Fruit fly (Drosophila melanogaster): ENCODE measurements around the gene CG2201.

Gene CG2201

DNA sequence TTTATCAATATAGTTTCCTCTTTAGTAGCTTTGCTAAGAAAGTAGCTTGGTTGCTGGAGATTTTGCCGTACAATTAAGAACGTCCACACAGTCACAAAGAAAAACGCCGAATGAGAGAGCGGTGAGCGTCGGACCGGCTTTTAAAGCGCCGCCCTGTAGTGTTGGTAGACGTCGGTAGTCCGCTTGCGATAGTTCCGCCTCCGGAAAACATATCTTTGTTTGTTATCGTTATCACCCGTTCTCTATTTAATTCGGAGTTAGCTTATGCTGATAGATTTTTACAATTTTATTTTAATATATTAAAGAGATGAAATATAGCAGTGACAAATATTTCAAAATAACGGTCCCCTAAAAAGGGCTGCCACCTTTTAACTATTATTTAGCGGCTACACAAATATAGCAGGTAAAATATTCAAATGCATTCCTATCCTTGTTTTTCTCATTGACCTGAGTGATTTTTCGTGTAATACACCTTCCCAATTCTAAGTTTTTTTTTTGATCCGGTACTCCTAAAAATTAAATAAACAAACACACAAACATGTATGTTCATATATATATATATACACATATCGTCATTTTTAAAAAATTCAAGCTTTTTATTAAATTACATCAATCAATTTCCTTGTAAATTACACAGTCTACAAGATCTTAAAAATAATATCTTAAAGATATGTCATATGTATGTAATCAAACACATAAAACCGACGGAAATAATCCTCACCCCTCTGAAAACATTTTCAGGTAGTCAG, 6.1 kb upstream of the CG2201 start, which contains the start of gene Df31 (continued):
- peak; percentile 62 for TF ChIP-seq Chrac-16 (GFP tag; optimal IDR thresholded peaks at IDR 0.05)
- no peak for TF ChIP-seq CG31365 (tag; optimal IDR thresholded peaks at IDR 0.05)
- TF ChIP-seq danr (GFP tag; IDR thresholded peaks at IDR 0.05) = no peak
- no peak for TF ChIP-seq CG11695 (GFP tag; IDR thresholded peaks at IDR 0.05)
- TF ChIP-seq CG17361 (GFP tag; IDR thresholded peaks at IDR 0.05) = peak; percentile 47
- TF ChIP-seq CkIIα-i1 (GFP tag; IDR thresholded peaks at IDR 0.05) = no peak
- peak; percentile 49 for TF ChIP-seq Hsf (GFP tag; optimal IDR thresholded peaks at IDR 0.05)
- TF ChIP-seq Dad (GFP tag; optimal IDR thresholded peaks at IDR 0.05) = peak; percentile 63
- peak; percentile 45 for TF ChIP-seq gfzf (GFP tag; optimal IDR thresholded peaks at IDR 0.05)
- TF ChIP-seq Xrp1 (GFP tag; IDR thresholded peaks at IDR 0.05) = peak; percentile 57
- TF ChIP-seq NC2β (GFP tag; optimal IDR thresholded peaks at IDR 0.05) = peak; percentile 89
- TF ChIP-seq CG1602 (GFP tag; optimal IDR thresholded peaks at IDR 0.05) = peak; percentile 44
- peak; percentile 62 for TF ChIP-seq vfl (GFP tag; optimal IDR thresholded peaks at IDR 0.05)
- peak; percentile 66 to 69 for TF ChIP-seq dpn (GFP tag; optimal IDR thresholded peaks at IDR 0.05)
- no peak for TF ChIP-seq Deaf1 (tag; optimal IDR thresholded peaks at IDR 0.05)
- TF ChIP-seq CG14667 (GFP tag; IDR thresholded peaks at IDR 0.05) = no peak
- TF ChIP-seq zf30C (GFP tag; optimal IDR thresholded peaks at IDR 0.05) = peak; percentile 21
- no peak for TF ChIP-seq grn (GFP tag; optimal IDR thresholded peaks at IDR 0.05)
- TF ChIP-seq CG14860 (GFP tag; IDR thresholded peaks at IDR 0.05; ENCODE audit: partially characterized antibody) = peak; percentile 78
- peak; percentile 64 for TF ChIP-seq lbe (GFP tag; optimal IDR thresholded peaks at IDR 0.05)
- TF ChIP-seq CG13624 (GFP tag; optimal IDR thresholded peaks at IDR 0.05) = no peak
- no peak for TF ChIP-seq pan (optimal IDR thresholded peaks at IDR 0.05)
- peak in 1 of 2 experiments; percentile 72 for TF ChIP-seq pan (GFP tag; optimal IDR thresholded peaks at IDR 0.05 in 1 of 2, IDR thresholded peaks at IDR 0.05 in 1 of 2)
- no peak for TF ChIP-seq cg (GFP tag; optimal IDR thresholded peaks at IDR 0.05)
- TF ChIP-seq Kr (GFP tag; optimal IDR thresholded peaks at IDR 0.05) = peak; percentile 23
- TF ChIP-seq CG30431 (GFP tag; optimal IDR thresholded peaks at IDR 0.05) = no peak
- TF ChIP-seq CG12219 (GFP tag; optimal IDR thresholded peaks at IDR 0.05) = no peak
- TF ChIP-seq CG4730 (GFP tag; IDR thresholded peaks at IDR 0.05) = peak; percentile 29; the same call in 1 of the 2 replicates
- TF ChIP-seq CG1233 (GFP tag; optimal IDR thresholded peaks at IDR 0.05) = peak; percentile 62

DNA sequence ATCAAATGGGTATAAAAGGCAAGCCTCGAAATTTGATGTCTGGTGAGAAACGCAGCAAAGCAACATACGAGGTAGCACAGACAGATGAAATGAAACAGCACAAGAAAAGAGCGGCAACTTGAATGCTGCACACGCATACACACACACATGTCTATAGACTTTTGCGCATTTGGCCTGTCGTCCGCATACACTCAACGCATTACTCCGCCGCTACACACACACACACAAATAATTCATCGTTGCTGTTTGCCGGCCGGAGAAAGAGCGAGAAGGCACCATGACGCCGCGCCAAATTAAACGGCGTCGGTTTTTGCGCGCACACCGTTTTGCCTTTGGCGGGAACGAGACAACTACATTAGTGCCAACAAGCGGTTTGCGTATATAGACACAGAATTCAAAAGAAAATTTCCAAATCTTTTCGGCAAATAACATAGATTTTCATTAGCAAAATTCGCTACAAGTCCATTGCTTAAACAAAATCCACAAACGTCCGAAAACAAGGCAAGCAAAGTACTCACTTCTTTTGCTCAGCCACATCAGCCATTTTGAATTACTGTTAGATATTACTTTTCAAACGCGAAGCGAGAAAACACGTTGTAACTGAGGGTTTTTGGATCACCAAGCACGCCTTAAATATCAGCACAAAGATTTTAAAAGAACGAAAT, 5.4 kb upstream of the CG2201 start:
- TF ChIP-seq ci (GFP tag; IDR thresholded peaks at IDR 0.05) = peak; percentile 50; the same call in 1 of the 3 replicates
- TF ChIP-seq CG42726 (GFP tag; IDR thresholded peaks at IDR 0.05; ENCODE audit: partially characterized antibody) = peak; percentile 34; the same call in 1 of the 2 replicates
- TF ChIP-seq chm (GFP tag; IDR thresholded peaks at IDR 0.05) = peak; percentile 67; the same call in 1 of the 2 replicates
- no peak for TF ChIP-seq grn (GFP tag; optimal IDR thresholded peaks at IDR 0.05)
- peak; percentile 60 for TF ChIP-seq E2f2 (GFP tag; IDR thresholded peaks at IDR 0.05)
- peak; percentile 2 for TF ChIP-seq CG3838 (GFP tag; optimal IDR thresholded peaks at IDR 0.05)
- peak; percentile 64 for TF ChIP-seq mirr (GFP tag; optimal IDR thresholded peaks at IDR 0.05)
- TF ChIP-seq zfh1 (GFP tag; IDR thresholded peaks at IDR 0.05) = peak; percentile 27; the same call in 1 of the 3 replicates
- TF ChIP-seq MBD-R2 (GFP tag; IDR thresholded peaks at IDR 0.05) = peak; percentile 10; the same call in 1 of the 2 replicates
- peak; percentile 47 for TF ChIP-seq Dp (GFP tag; optimal IDR thresholded peaks at IDR 0.05)
- TF ChIP-seq z (GFP tag; IDR thresholded peaks at IDR 0.05) = 0 out of 3 replicates have a peak, but pooled peaks have one; percentile 53
- 0 out of 3 replicates have a peak, but pooled peaks have one; percentile 18 for TF ChIP-seq ken (GFP tag; IDR thresholded peaks at IDR 0.05)
- peak; percentile 8; the same call in 1 of the 3 replicates for TF ChIP-seq mld (GFP tag; IDR thresholded peaks at IDR 0.05; ENCODE audit: partially characterized antibody)
- TF ChIP-seq CG4282 (GFP tag; optimal IDR thresholded peaks at IDR 0.05) = peak; percentile 11
- 0 out of 2 replicates have a peak, but pooled peaks have one; percentile 35 for TF ChIP-seq CG8765 (GFP tag; IDR thresholded peaks at IDR 0.05)
- TF ChIP-seq CG5953 (GFP tag; IDR thresholded peaks at IDR 0.05) = no peak
- TF ChIP-seq CG34422 (GFP tag; IDR thresholded peaks at IDR 0.05) = peak; percentile 97
- peak; percentile 20 for TF ChIP-seq Myb (GFP tag; optimal IDR thresholded peaks at IDR 0.05)
- no peak for TF ChIP-seq Scr (GFP tag; IDR thresholded peaks at IDR 0.05; ENCODE audit: partially characterized antibody)
- TF ChIP-seq Lhr (GFP tag; optimal IDR thresholded peaks at IDR 0.05) = no peak
- peak; percentile 88 for TF ChIP-seq ewg (GFP tag; optimal IDR thresholded peaks at IDR 0.05)

Measured in whole organism, embryonic.